Fruit fly (Drosophila melanogaster) whole organism, pupa: Measurements from ENCODE around the gene CG34274.

Experiments
- CG10348 ChIP-seq: fragments of 200-800 bp; sonication (Bioruptor generic); IDR thresholded peaks from 2 replicates; pipeline ENCODE4 v1.3.6; 2022; ENCODE audit warnings: missing biosample characterization, missing genetic modification characterization
- CG13204 ChIP-seq: fragments of 200-800 bp; sonication (Bioruptor generic); optimal IDR thresholded peaks from 2 replicates; lab custom pipeline; 2018; ENCODE audit warnings: missing biosample characterization, mild to moderate bottlenecking, missing genetic modification characterization, moderate library complexity
- CG14655 ChIP-seq: fragments of 200-800 bp; sonication (Bioruptor generic); optimal IDR thresholded peaks from 3 replicates; lab custom pipeline; 2017; ENCODE audit warnings: mild to moderate bottlenecking, missing biosample characterization, missing genetic modification reagents, missing genetic modification characterization
- EcR ChIP-seq: fragments of 200-800 bp; sonication (Bioruptor generic); optimal IDR thresholded peaks from 3 replicates; lab custom pipeline; 2019; ENCODE audit warnings: missing biosample characterization, missing genetic modification characterization, mild to moderate bottlenecking, moderate library complexity, missing genetic modification reagents
- Ets98B ChIP-seq: fragments of 200-800 bp; sonication (Bioruptor generic); IDR thresholded peaks from 2 replicates; pipeline ENCODE4 v1.3.6; 2022; ENCODE audit warnings: missing biosample characterization, missing genetic modification characterization

DNA sequence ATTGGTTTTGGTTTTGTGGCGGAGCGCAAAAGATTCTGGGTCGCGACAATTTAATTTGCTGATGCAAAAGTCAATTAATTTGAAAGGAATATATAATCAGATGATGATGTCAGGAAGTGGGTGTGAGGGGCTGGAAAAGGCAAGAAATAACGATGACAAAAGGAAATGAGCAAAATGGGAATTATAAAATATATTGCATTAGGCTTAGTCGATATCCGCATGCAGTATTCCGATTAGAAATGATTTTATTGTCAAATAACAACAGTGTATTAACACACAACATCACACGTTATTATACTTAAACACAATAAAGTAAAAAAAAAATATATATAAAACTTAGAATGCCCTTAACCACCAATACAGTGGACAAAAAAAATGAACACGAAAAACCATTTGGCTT is at the start of gene CG34274:
- TF ChIP-seq CG10348 (GFP tag; lab: Robert Waterston, UW) = no peak
- TF ChIP-seq Ets98B (GFP tag; lab: Robert Waterston, UW) = no peak
- no peak for TF ChIP-seq CG13204 (GFP tag; lab: Kevin White, UChicago)
- no peak for TF ChIP-seq CG14655
- no peak for TF ChIP-seq EcR (GFP tag; lab: Kevin White, UChicago)
